Fruit fly (Drosophila melanogaster) whole organism, wandering third instar larva: ENCODE results near the gene CG13898.

ENCODE experiments used
- Dfd ChIP-seq: fragments of >200 bp; optimal IDR thresholded peaks from 2 replicates; lab custom pipeline; 2017; ENCODE audit warnings: missing biosample characterization, missing genetic modification characterization
- Dif ChIP-seq: fragments of 200-275, 200-300 bp; sonication (Bioruptor generic); optimal IDR thresholded peaks from 2 replicates; lab custom pipeline; 2018; ENCODE audit warnings: missing biosample characterization, missing genetic modification characterization; ENCODE audit not compliant: partially characterized antibody
- GATAd ChIP-seq: sonication (Bioruptor generic); optimal IDR thresholded peaks from 2 replicates; lab custom pipeline; 2016; ENCODE audit warnings: missing biosample characterization, missing genetic modification characterization
- Hr78 ChIP-seq: fragments of >200 bp; optimal IDR thresholded peaks from 2 replicates; lab custom pipeline; 2017; ENCODE audit warnings: missing biosample characterization, missing genetic modification characterization
- Myc ChIP-seq: fragments of >200 bp; optimal IDR thresholded peaks from 2 replicates; lab custom pipeline; 2017
- br ChIP-seq: fragments of 200-800 bp; sonication (Bioruptor generic); optimal IDR thresholded peaks from 2 replicates; lab custom pipeline; 2016; ENCODE audit warnings: missing biosample characterization, missing genetic modification characterization
- h ChIP-seq: fragments of 200-800 bp; sonication (Bioruptor generic); optimal IDR thresholded peaks from 3 replicates; lab custom pipeline; 2016; ENCODE audit warnings: missing biosample characterization, mild to moderate bottlenecking, missing genetic modification characterization
- lola ChIP-seq: fragments of >200 bp; optimal IDR thresholded peaks from 2 replicates; lab custom pipeline; 2017; ENCODE audit warnings: missing biosample characterization, missing genetic modification characterization
- psq ChIP-seq: fragments of 200-800 bp; sonication (Bioruptor generic); optimal IDR thresholded peaks from 3 replicates; lab custom pipeline; 2017; ENCODE audit warnings: missing biosample characterization, mild to moderate bottlenecking, missing genetic modification characterization, moderate library complexity
- sv ChIP-seq: fragments of 200-800 bp; sonication (Bioruptor generic); optimal IDR thresholded peaks from 3 replicates; lab custom pipeline; 2016; ENCODE audit warnings: missing biosample characterization, missing genetic modification characterization
- tai ChIP-seq: sonication (Bioruptor generic); optimal IDR thresholded peaks from 2 replicates; lab custom pipeline; 2016; ENCODE audit warnings: missing biosample characterization, missing genetic modification characterization
- woc ChIP-seq: sonication (Bioruptor generic); optimal IDR thresholded peaks from 2 replicates; lab custom pipeline; 2016; ENCODE audit warnings: missing biosample characterization, mild to moderate bottlenecking, missing genetic modification characterization

DNA sequence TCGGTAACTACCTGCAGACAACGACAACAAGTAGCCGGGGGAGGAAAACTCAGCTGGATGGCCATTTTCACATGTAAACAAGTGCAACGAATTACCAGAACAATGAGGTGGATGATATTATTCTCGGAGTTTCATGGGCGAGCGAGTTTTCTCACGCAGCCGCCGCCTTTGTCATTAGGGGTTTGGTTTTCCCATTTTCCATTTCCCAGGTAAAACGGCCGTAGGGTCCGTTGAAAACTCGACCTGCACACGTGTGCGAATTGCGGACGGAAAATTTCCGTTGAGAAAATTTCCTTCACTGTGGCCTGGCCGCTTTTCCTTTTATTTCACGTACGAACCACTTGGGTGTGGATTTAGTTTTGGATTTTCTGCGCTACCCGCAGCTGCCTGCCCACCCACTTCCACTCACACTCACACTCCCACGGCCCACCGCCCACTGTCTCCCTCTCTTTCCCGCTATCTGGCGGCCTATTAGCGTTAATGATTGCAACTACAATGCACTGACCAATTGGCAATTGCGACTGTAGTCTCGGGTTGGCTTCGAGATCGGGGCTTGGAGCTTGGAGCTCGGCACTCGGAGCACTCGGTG lies 50.2 kb downstream of the CG13898 start:
- no peak for TF ChIP-seq Myc (lab: Kevin White, UChicago)
- no peak for TF ChIP-seq Dif (GFP tag; lab: Kevin White, UChicago)
- no peak for TF ChIP-seq GATAd (GFP tag; lab: Kevin White, UChicago)
- TF ChIP-seq psq (GFP tag; lab: Kevin White, UChicago) = no peak
- TF ChIP-seq woc = no peak
- TF ChIP-seq lola (GFP tag; lab: Kevin White, UChicago) = no peak
- no peak for TF ChIP-seq h (GFP tag; lab: Kevin White, UChicago)
- no peak for TF ChIP-seq Hr78 (GFP tag; lab: Kevin White, UChicago)
- no peak for TF ChIP-seq Dfd (GFP tag; lab: Kevin White, UChicago)
- TF ChIP-seq tai (GFP tag; lab: Kevin White, UChicago) = no peak
- no peak for TF ChIP-seq sv (GFP tag; lab: Kevin White, UChicago)
- no peak for TF ChIP-seq br (GFP tag; lab: Kevin White, UChicago)
